Worm (Caenorhabditis elegans) whole organism, L2 larva: ENCODE data around the gene Y116A8C.463.
"Not testable (repeated sequence)": the region's sequence is repeated elsewhere in the genome, so short reads cannot be mapped to it uniquely, and the experiment has no call there.

ENCODE experiments used
- C34F6.9 ChIP-seq: fragments of 150-350 bp; optimal IDR thresholded peaks from 2 replicates; lab custom pipeline; 2014; ENCODE audit warnings: missing biosample characterization, missing genetic modification characterization
- F13H6.1 ChIP-seq: sonication (generic microtip); optimal IDR thresholded peaks from 2 replicates; lab custom pipeline; 2016; ENCODE audit warnings: missing genetic modification characterization, missing compliant biosample characterization
- R02D3.7 ChIP-seq: fragments of 150-350 bp; optimal IDR thresholded peaks from 2 replicates; lab custom pipeline; 2014; ENCODE audit warnings: missing biosample characterization, missing genetic modification characterization
- ZK546.5 ChIP-seq: sonication (generic microtip); optimal IDR thresholded peaks from 2 replicates; lab custom pipeline; 2017; ENCODE audit warnings: missing biosample characterization, missing genetic modification characterization
- aly-2 ChIP-seq: fragments of 150-350 bp; optimal IDR thresholded peaks from 2 replicates; lab custom pipeline; 2014; ENCODE audit warnings: missing biosample characterization, missing genetic modification characterization
- ama-1 ChIP-seq: fragments of 150-350 bp; optimal IDR thresholded peaks from 2 replicates; lab custom pipeline; 2018; ENCODE audit warnings: inconsistent platforms
- ceh-16 ChIP-seq: fragments of 150-350 bp; optimal IDR thresholded peaks from 2 replicates; lab custom pipeline; 2014; ENCODE audit warnings: missing biosample characterization, missing genetic modification characterization
- ceh-82 ChIP-seq: fragments of 150-350 bp; optimal IDR thresholded peaks from 2 replicates; lab custom pipeline; 2014; ENCODE audit warnings: missing biosample characterization, missing genetic modification characterization
- crh-2 ChIP-seq: sonication (generic microtip); optimal IDR thresholded peaks from 2 replicates; lab custom pipeline; 2017; ENCODE audit warnings: missing biosample characterization, missing genetic modification characterization
- dmd-4 ChIP-seq: sonication (generic microtip); optimal IDR thresholded peaks from 2 replicates; lab custom pipeline; 2017; ENCODE audit warnings: missing biosample characterization, missing genetic modification characterization
- egl-27 ChIP-seq: sonication (generic microtip); optimal IDR thresholded peaks from 3 replicates; lab custom pipeline; 2017; ENCODE audit warnings: missing biosample characterization, missing genetic modification reagents, missing genetic modification characterization
- elt-1 ChIP-seq: fragments of 150-350 bp; optimal IDR thresholded peaks from 2 replicates; lab custom pipeline; 2014; ENCODE audit warnings: missing biosample characterization, missing genetic modification characterization
- gmeb-1 ChIP-seq: fragments of 150-350 bp; optimal IDR thresholded peaks from 2 replicates; lab custom pipeline; 2014; ENCODE audit warnings: missing biosample characterization, missing genetic modification characterization
- lin-11 ChIP-seq: fragments of 150-350 bp; sonication (generic microtip); optimal IDR thresholded peaks from 2 replicates; lab custom pipeline; 2014; ENCODE audit warnings: missing biosample characterization, missing genetic modification characterization, inconsistent platforms, mixed read lengths
- lin-13 ChIP-seq: fragments of 150-350 bp; optimal IDR thresholded peaks from 2 replicates; lab custom pipeline; 2014; ENCODE audit warnings: missing biosample characterization, missing genetic modification reagents, missing genetic modification characterization
- lsy-2 ChIP-seq, 2 experiments: fragments of 150-350 bp in 1 of 2; sonication (generic microtip) in 1 of 2; optimal IDR thresholded peaks; 2 replicates each; lab custom pipeline; 2014 to 2017; ENCODE audit warnings: missing biosample characterization in 2 of 2, missing genetic modification characterization in 2 of 2
- mbf-1 ChIP-seq: sonication (generic microtip); optimal IDR thresholded peaks from 2 replicates; lab custom pipeline; 2017; ENCODE audit warnings: missing biosample characterization, missing genetic modification characterization
- mdl-1 ChIP-seq, 2 experiments: fragments of 150-350 bp in 1 of 2; sonication (generic microtip) in 1 of 2; optimal IDR thresholded peaks; 2 replicates each; lab custom pipeline; 2017; ENCODE audit warnings: missing biosample characterization in 2 of 2, missing genetic modification characterization in 2 of 2
- nhr-10 ChIP-seq: sonication (generic microtip); optimal IDR thresholded peaks from 2 replicates; lab custom pipeline; 2017; ENCODE audit warnings: missing biosample characterization, missing genetic modification characterization
- nhr-11 ChIP-seq: fragments of 150-350 bp; optimal IDR thresholded peaks from 2 replicates; lab custom pipeline; 2014; ENCODE audit warnings: missing biosample characterization, missing genetic modification characterization
- nhr-12 ChIP-seq: fragments of 150-350 bp; optimal IDR thresholded peaks from 2 replicates; lab custom pipeline; 2014; ENCODE audit warnings: missing biosample characterization, missing genetic modification characterization
- nhr-129 ChIP-seq: fragments of 150-350 bp; optimal IDR thresholded peaks from 2 replicates; lab custom pipeline; 2014; ENCODE audit warnings: missing biosample characterization, missing genetic modification characterization
- nhr-21 ChIP-seq: fragments of 150-350 bp; optimal IDR thresholded peaks from 2 replicates; lab custom pipeline; 2014; ENCODE audit warnings: missing biosample characterization, missing genetic modification characterization
- nhr-23 ChIP-seq: fragments of 150-350 bp; optimal IDR thresholded peaks from 2 replicates; lab custom pipeline; 2014; ENCODE audit warnings: missing biosample characterization, missing genetic modification reagents, missing genetic modification characterization
- nhr-237 ChIP-seq: fragments of 150-350 bp; optimal IDR thresholded peaks from 2 replicates; lab custom pipeline; 2014; ENCODE audit warnings: missing biosample characterization, missing genetic modification characterization
- nhr-25 ChIP-seq: fragments of 150-350 bp; sonication (generic microtip); optimal IDR thresholded peaks from 3 replicates; lab custom pipeline; 2014; ENCODE audit warnings: missing biosample characterization, missing genetic modification characterization
- nhr-6 ChIP-seq: fragments of 150-350 bp; optimal IDR thresholded peaks from 2 replicates; lab custom pipeline; 2014; ENCODE audit warnings: missing biosample characterization, missing genetic modification characterization
- nhr-77 ChIP-seq: fragments of 150-350 bp; optimal IDR thresholded peaks from 2 replicates; lab custom pipeline; 2014; ENCODE audit warnings: missing biosample characterization, missing genetic modification characterization
- peb-1 ChIP-seq: fragments of 150-350 bp; optimal IDR thresholded peaks from 2 replicates; lab custom pipeline; 2014; ENCODE audit warnings: missing biosample characterization, missing genetic modification characterization
- sem-4 ChIP-seq: fragments of 150-350 bp; optimal IDR thresholded peaks from 2 replicates; lab custom pipeline; 2014; ENCODE audit warnings: missing biosample characterization, missing genetic modification reagents, missing genetic modification characterization
- skn-1 ChIP-seq: sonication (generic microtip); optimal IDR thresholded peaks from 2 replicates; lab custom pipeline; 2017; ENCODE audit warnings: missing biosample characterization, missing genetic modification characterization
- sma-3 ChIP-seq: sonication (generic microtip); optimal IDR thresholded peaks from 2 replicates; lab custom pipeline; 2016; ENCODE audit warnings: missing genetic modification reagents, missing genetic modification characterization, missing compliant biosample characterization
- snpc-4 ChIP-seq: fragments of 150-350 bp; optimal IDR thresholded peaks from 2 replicates; lab custom pipeline; 2014; ENCODE audit warnings: missing biosample characterization, missing genetic modification characterization
- unc-39 ChIP-seq: fragments of 150-350 bp; optimal IDR thresholded peaks from 2 replicates; lab custom pipeline; 2014; ENCODE audit warnings: missing biosample characterization, missing genetic modification characterization
- unc-55 ChIP-seq: fragments of 150-350 bp; sonication (generic microtip); optimal IDR thresholded peaks from 3 replicates; lab custom pipeline; 2014; ENCODE audit warnings: missing biosample characterization, missing genetic modification reagents, missing genetic modification characterization
- zag-1 ChIP-seq: fragments of 150-350 bp; optimal IDR thresholded peaks from 2 replicates; lab custom pipeline; 2014; ENCODE audit warnings: missing biosample characterization, missing genetic modification characterization
- ztf-1 ChIP-seq: fragments of 200-800 bp; sonication (Bioruptor generic); conservative IDR thresholded peaks from 2 replicates; pipeline ENCODE4 v1.3.6; 2022; ENCODE audit warnings: missing genetic modification characterization, missing compliant biosample characterization
- ztf-4 ChIP-seq: fragments of 150-350 bp; optimal IDR thresholded peaks from 2 replicates; lab custom pipeline; 2014; ENCODE audit warnings: missing biosample characterization, missing genetic modification characterization

The Y116A8C.463 gene

ce11 chrIV:16919212-16919775 is at the start of gene Y116A8C.463, which contains the start of gene Y116A8C.470:
Gene Y116A8C.463 (plus strand): TSS chrIV:16919725.
Gene Y116A8C.470 (minus strand): TSS chrIV:16919312.
- TF ChIP-seq nhr-237 (tag; lab: Kevin White, UChicago), result no peak
- no peak for TF ChIP-seq ztf-1 (GFP tag; lab: Robert Waterston, UW)
- no peak for TF ChIP-seq nhr-10
- no peak for TF ChIP-seq skn-1 (tag; lab: Kevin White, UChicago)
- TF ChIP-seq lin-13 (GFP tag; lab: Kevin White, UChicago), result no peak
- TF ChIP-seq nhr-11 (tag; lab: Kevin White, UChicago), result no peak
- no peak for TF ChIP-seq elt-1
- no peak for TF ChIP-seq C34F6.9 (tag; lab: Kevin White, UChicago)
- TF ChIP-seq nhr-12 (tag; lab: Kevin White, UChicago), result no peak
- TF ChIP-seq R02D3.7, result no peak
- TF ChIP-seq peb-1 (tag; lab: Kevin White, UChicago), result no peak
- TF ChIP-seq mbf-1, result no peak
- TF ChIP-seq nhr-6, result no peak
- TF ChIP-seq nhr-23, result no peak
- TF ChIP-seq sem-4, result no peak
- no peak for TF ChIP-seq egl-27
- TF ChIP-seq nhr-77 (tag; lab: Kevin White, UChicago), result no peak
- TF ChIP-seq ama-1 (lab: Kevin White, UChicago), result no peak
- TF ChIP-seq, all 48 proteins: peak for 0

ce11 chrIV:16888580-16888979 is 30.9 kb upstream of the Y116A8C.463 start:
- TF ChIP-seq unc-55 (GFP tag; lab: Kevin White, UChicago) (no peak), nhr-11 (tag; lab: Kevin White, UChicago) (no peak), ceh-82 (tag; lab: Kevin White, UChicago) (no peak), gmeb-1 (tag; lab: Kevin White, UChicago) (no peak), F13H6.1 (no peak), aly-2 (tag; lab: Kevin White, UChicago) (no peak), crh-2 (tag; lab: Kevin White, UChicago) (no peak), nhr-25 (tag; lab: Kevin White, UChicago) (no peak), ZK546.5 (no peak), nhr-77 (tag; lab: Kevin White, UChicago) (no peak), skn-1 (tag; lab: Kevin White, UChicago) (no peak), ama-1 (lab: Kevin White, UChicago) (no peak), ceh-16 (tag; lab: Kevin White, UChicago) (no peak), nhr-129 (tag; lab: Kevin White, UChicago) (no peak), snpc-4 (tag; lab: Kevin White, UChicago) (no peak), lin-13 (GFP tag; lab: Kevin White, UChicago) (no peak)

ce11 chrIV:16895288-16895687 is 24.2 kb upstream of the Y116A8C.463 start, which contains the start of gene T06A10.2:
Gene T06A10.2 (plus strand): TSS chrIV:16895588.
- not testable (repeated sequence) for TF ChIP-seq nhr-10; lin-11 (tag; lab: Kevin White, UChicago); nhr-237 (tag; lab: Kevin White, UChicago)
- TF ChIP-seq, all 48 proteins: peak for 0; not testable (repeated sequence) for 48

DNA sequence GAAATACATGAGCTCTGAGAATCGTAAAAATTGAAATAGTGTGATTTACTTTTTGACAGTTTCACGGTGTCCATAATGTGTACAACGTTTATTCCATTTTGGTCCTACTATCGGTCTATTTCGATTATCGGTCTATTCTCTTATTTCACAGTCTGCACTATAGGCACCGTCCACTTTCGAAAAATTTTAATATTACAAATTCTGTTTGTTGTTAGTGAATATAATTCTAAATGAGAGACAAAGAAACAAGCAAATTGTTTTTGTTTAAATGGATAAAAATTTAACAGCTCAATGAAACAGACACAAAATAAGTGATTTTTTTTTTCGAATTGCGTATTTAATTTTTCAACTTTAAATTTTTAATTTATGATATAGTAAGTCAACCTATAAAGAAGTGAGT is 21.3 kb upstream of the Y116A8C.463 start:
- no peak for TF ChIP-seq lin-11 (tag; lab: Kevin White, UChicago)
- TF ChIP-seq lsy-2 (tag; optimal IDR thresholded peaks at IDR 0.05; lab: Kevin White, UChicago), result no peak
- TF ChIP-seq ztf-1 (GFP tag; lab: Robert Waterston, UW), result no peak
- TF ChIP-seq ztf-4 (tag; lab: Kevin White, UChicago), result no peak
- no peak for TF ChIP-seq mdl-1 (tag; optimal IDR thresholded peaks at IDR 0.05; lab: Kevin White, UChicago)
- TF ChIP-seq nhr-25 (tag; lab: Kevin White, UChicago), result no peak
- TF ChIP-seq zag-1, result no peak
- TF ChIP-seq nhr-237 (tag; lab: Kevin White, UChicago), result no peak
- TF ChIP-seq sma-3, result no peak
- TF ChIP-seq ZK546.5, result no peak
- TF ChIP-seq nhr-12 (tag; lab: Kevin White, UChicago), result no peak

DNA sequence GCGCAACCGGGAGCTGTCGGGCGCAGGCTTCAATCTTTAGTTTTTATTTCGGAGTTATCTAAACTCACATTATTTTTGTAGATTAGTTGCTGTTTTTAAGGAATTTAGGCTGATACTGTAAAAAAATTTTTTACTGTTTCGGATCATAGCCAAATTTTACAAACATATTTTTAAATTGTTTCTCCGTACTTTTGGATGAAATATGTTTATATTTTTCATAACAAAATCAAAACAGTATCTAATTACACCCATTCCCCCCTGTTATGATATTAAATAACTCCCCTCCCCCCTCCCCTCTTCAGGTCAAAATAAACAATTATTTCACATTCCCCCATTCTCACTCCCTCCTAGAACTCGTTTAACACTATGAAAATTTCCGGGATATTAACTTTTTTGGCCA is 3.8 kb upstream of the Y116A8C.463 start, which contains the start of gene Y116A8C.3:
Gene Y116A8C.3, plus strand, starts transcription at position 301 of the 400 bp plus-strand sequence.
- TF ChIP-seq R02D3.7, result no peak
- no peak for TF ChIP-seq F13H6.1
- no peak for TF ChIP-seq dmd-4
- TF ChIP-seq ZK546.5, result no peak
- TF ChIP-seq unc-39 (tag; lab: Kevin White, UChicago), result no peak
- no peak for TF ChIP-seq nhr-11 (tag; lab: Kevin White, UChicago)
- no peak for TF ChIP-seq nhr-23
- no peak for TF ChIP-seq gmeb-1 (tag; lab: Kevin White, UChicago)
- no peak for TF ChIP-seq nhr-21 (tag; lab: Kevin White, UChicago)
- TF ChIP-seq nhr-77 (tag; lab: Kevin White, UChicago), result no peak
- no peak for TF ChIP-seq peb-1 (tag; lab: Kevin White, UChicago)
- TF ChIP-seq nhr-25 (tag; lab: Kevin White, UChicago), result no peak
